Fruit fly (Drosophila melanogaster) whole organism, prepupa: ENCODE measurements around the gene Gcn5.
A peak's percentile ranks its signal among the peaks of the same experiment; 100 is the strongest.

Source experiments
- CG10631 ChIP-seq: fragments of 200-800 bp; sonication (Bioruptor generic); optimal IDR thresholded peaks from 2 replicates; lab custom pipeline; 2016; ENCODE audit warnings: missing biosample characterization, missing genetic modification characterization
- CG8319 ChIP-seq: fragments of 200-800 bp; sonication (Bioruptor generic); optimal IDR thresholded peaks from 3 replicates; lab custom pipeline; 2016; ENCODE audit warnings: missing biosample characterization, missing genetic modification characterization
- Eip93F ChIP-seq: fragments of 200-800 bp; sonication (Bioruptor generic); optimal IDR thresholded peaks from 2 replicates; lab custom pipeline; 2016; ENCODE audit warnings: missing biosample characterization, mild to moderate bottlenecking, missing genetic modification characterization
- Ets21C ChIP-seq: fragments of 200-800 bp; sonication (Bioruptor generic); optimal IDR thresholded peaks from 3 replicates; lab custom pipeline; 2016; ENCODE audit warnings: missing biosample characterization, missing genetic modification characterization
- Hr4 ChIP-seq: fragments of 200-800 bp; sonication (Bioruptor generic); optimal IDR thresholded peaks from 3 replicates; lab custom pipeline; 2016; ENCODE audit warnings: missing biosample characterization, missing genetic modification characterization
- Lpt ChIP-seq: fragments of 200-800 bp; sonication (Bioruptor generic); optimal IDR thresholded peaks from 3 replicates; lab custom pipeline; 2016; ENCODE audit warnings: missing biosample characterization, missing genetic modification characterization
- dac ChIP-seq: fragments of 200-800 bp; sonication (Bioruptor generic); optimal IDR thresholded peaks from 2 replicates; lab custom pipeline; 2017; ENCODE audit warnings: missing biosample characterization, mild to moderate bottlenecking, missing genetic modification characterization
- fkh ChIP-seq: fragments of 200-800 bp; sonication (Bioruptor generic); optimal IDR thresholded peaks from 3 replicates; lab custom pipeline; 2017; ENCODE audit warnings: missing biosample characterization, mild to moderate bottlenecking, missing genetic modification characterization, moderate library complexity

DNA sequence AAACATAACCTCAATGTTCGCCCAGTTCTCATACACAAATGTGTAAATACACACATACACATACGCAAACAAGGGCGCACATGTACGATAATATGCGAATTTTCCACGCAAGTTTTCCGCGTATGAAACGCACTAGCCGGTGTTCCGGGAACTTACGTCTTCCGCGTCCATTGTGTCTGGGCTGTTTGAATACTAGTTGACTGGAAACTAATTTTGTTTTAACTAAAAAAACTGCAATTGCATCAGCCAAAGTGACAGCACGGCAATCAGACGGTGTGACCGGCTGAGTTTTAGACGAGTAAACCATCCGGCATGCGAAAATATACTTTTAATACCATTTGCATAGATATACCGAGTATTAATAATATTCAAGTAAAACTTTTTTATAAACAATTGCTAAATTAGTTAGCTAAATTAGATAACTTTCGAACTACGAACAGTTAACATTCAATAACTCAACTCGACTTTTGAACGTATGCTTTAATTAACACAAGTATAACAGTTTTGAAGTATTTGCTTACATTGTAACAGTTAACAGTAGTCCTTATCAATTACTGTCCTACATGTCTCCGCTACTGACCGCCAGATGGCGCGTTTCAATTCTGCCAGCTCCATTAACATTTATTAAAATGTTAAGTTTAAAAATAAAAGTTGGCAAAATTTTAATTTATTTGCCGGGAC, 2.8 kb upstream of the Gcn5 start, which contains the start of gene eIF2beta:
- no peak for TF ChIP-seq Lpt (GFP tag; lab: Kevin White, UChicago)
- no peak for TF ChIP-seq CG8319 (GFP tag; lab: Kevin White, UChicago)
- TF ChIP-seq dac: no peak
- TF ChIP-seq Hr4: peak; percentile 59
- TF ChIP-seq CG10631: no peak
- TF ChIP-seq fkh (GFP tag; lab: Kevin White, UChicago): peak; percentile 88
- no peak for TF ChIP-seq Eip93F (GFP tag; lab: Kevin White, UChicago)
- no peak for TF ChIP-seq Ets21C (GFP tag; lab: Kevin White, UChicago)
